Worm (Caenorhabditis elegans): ENCODE results near the gene ZK180.6.

DNA sequence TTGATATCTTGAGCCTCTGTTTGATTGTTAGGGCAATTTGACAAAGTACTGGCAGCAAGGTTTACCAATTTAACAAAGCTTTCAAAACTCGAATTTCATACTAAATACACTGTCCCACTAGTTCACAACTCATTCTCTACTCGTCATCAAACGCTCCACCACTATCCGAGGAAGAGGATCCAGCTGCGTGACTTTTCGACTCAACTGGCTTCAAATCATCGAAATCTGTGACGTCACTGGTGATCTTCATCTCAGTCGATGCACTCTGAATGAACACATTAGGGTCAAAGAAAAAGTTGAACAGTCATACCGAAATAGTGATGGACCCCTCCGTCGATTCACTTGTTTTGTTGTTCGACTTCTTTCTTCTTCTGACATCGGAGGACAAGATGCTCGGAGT, 41.0 kb upstream of the ZK180.6 start:
- TF ChIP-seq snpc-4 (GFP tag; optimal IDR thresholded peaks at IDR 0.05) (no peak), snpc-4 (tag; optimal IDR thresholded peaks at IDR 0.05) (no peak), ama-1 (optimal IDR thresholded peaks at IDR 0.05) (no peak), ama-1 (GFP tag; optimal IDR thresholded peaks at IDR 0.05) (no peak), aptf-3 (GFP tag; IDR thresholded peaks at IDR 0.05) (no peak), T26A5.8 (tag; optimal IDR thresholded peaks at IDR 0.05) (no peak), lir-1 (GFP tag; conservative IDR thresholded peaks at IDR 0.05) (no peak), madf-8 (GFP tag; conservative IDR thresholded peaks at IDR 0.05) (no peak), Y79H2A.3 (GFP tag; conservative IDR thresholded peaks at IDR 0.05) (no peak), F37B4.10 (GFP tag; IDR thresholded peaks at IDR 0.05) (no peak), pha-4 (tag; optimal IDR thresholded peaks at IDR 0.05) (no peak), ccch-3 (GFP tag; optimal IDR thresholded peaks at IDR 0.05) (no peak), unc-62 (GFP tag; optimal IDR thresholded peaks at IDR 0.05) (no peak)

All from whole organism, young adult.